Worm (Caenorhabditis elegans): ENCODE data around the gene Y57A10C.1.

Y57A10C.1 gene

ce11 chrII:12432356-12432755 is 20.0 kb upstream of the Y57A10C.1 start, which contains the start of gene dct-12:
dct-12 (minus strand) TSS chrII:12432456.
- TF ChIP-seq egl-27 (tag; optimal IDR thresholded peaks at IDR 0.05): no peak

ce11 chrII:12429743-12430142 is 17.4 kb upstream of the Y57A10C.1 start, which contains the start of gene Y57A10C.8:
Y57A10C.8 (minus strand) TSS chrII:12429843.
- TF ChIP-seq lin-13 (GFP tag; optimal IDR thresholded peaks at IDR 0.05) (no peak), ceh-82 (tag; optimal IDR thresholded peaks at IDR 0.05) (no peak), sma-3 (GFP tag; optimal IDR thresholded peaks at IDR 0.05) (no peak), nhr-12 (tag; optimal IDR thresholded peaks at IDR 0.05) (no peak), unc-39 (tag; optimal IDR thresholded peaks at IDR 0.05) (no peak), unc-55 (GFP tag; optimal IDR thresholded peaks at IDR 0.05) (no peak), gmeb-1 (tag; optimal IDR thresholded peaks at IDR 0.05) (no peak), R02D3.7 (tag; optimal IDR thresholded peaks at IDR 0.05) (no peak)

ce11 chrII:12425644-12426222 is 13.4 kb upstream of the Y57A10C.1 start, which contains the start of gene daf-22:
daf-22 (minus strand) TSS chrII:12425694.
- TF ChIP-seq egl-27 (tag; optimal IDR thresholded peaks at IDR 0.05) (no peak), sma-9 (GFP tag; optimal IDR thresholded peaks at IDR 0.05) (peak; percentile 57), sma-9 (tag; optimal IDR thresholded peaks at IDR 0.05) (no peak), mbf-1 (tag; optimal IDR thresholded peaks at IDR 0.05) (no peak), fos-1 (tag; optimal IDR thresholded peaks at IDR 0.05) (peak; percentile 65), nhr-23 (tag; optimal IDR thresholded peaks at IDR 0.05) (no peak), nhr-6 (tag; optimal IDR thresholded peaks at IDR 0.05) (no peak), sma-3 (GFP tag; optimal IDR thresholded peaks at IDR 0.05) (peak; percentile 28), mab-5 (tag; optimal IDR thresholded peaks at IDR 0.05) (no peak), lin-11 (tag; optimal IDR thresholded peaks at IDR 0.05) (no peak), gmeb-1 (tag; optimal IDR thresholded peaks at IDR 0.05) (peak; percentile 37), ama-1 (optimal IDR thresholded peaks at IDR 0.05) (no peak), unc-39 (tag; optimal IDR thresholded peaks at IDR 0.05) (no peak), dmd-4 (tag; optimal IDR thresholded peaks at IDR 0.05) (no peak), crh-2 (tag; optimal IDR thresholded peaks at IDR 0.05) (peak; percentile 59), nhr-129 (tag; optimal IDR thresholded peaks at IDR 0.05) (no peak), Y55F3AM.14 (GFP tag; optimal IDR thresholded peaks at IDR 0.05) (no peak), nhr-25 (tag; optimal IDR thresholded peaks at IDR 0.05) (no peak)

ce11 chrII:12420486-12420885 is 8.2 kb upstream of the Y57A10C.1 start, which contains the start of gene sre-26:
sre-26 (minus strand) TSS chrII:12420586.
- TF ChIP-seq nhr-237 (tag; optimal IDR thresholded peaks at IDR 0.05): no peak

- peak; percentile 10 for TF ChIP-seq sma-9 (GFP tag; optimal IDR thresholded peaks at IDR 0.05)
- no peak for TF ChIP-seq sma-9 (tag; optimal IDR thresholded peaks at IDR 0.05)
- no peak for TF ChIP-seq ama-1 (optimal IDR thresholded peaks at IDR 0.05)
These were observed 5.7 kb upstream of the Y57A10C.1 start for ce11 chrII:12417996-12418395.

- TF ChIP-seq crh-2 (tag; optimal IDR thresholded peaks at IDR 0.05) (no peak), nhr-21 (tag; optimal IDR thresholded peaks at IDR 0.05) (no peak), unc-39 (tag; optimal IDR thresholded peaks at IDR 0.05) (no peak), nhr-11 (tag; optimal IDR thresholded peaks at IDR 0.05) (no peak), ztf-1 (GFP tag; conservative IDR thresholded peaks at IDR 0.05) (no peak), ama-1 (optimal IDR thresholded peaks at IDR 0.05) (no peak), unc-55 (GFP tag; optimal IDR thresholded peaks at IDR 0.05) (no peak), nhr-77 (tag; optimal IDR thresholded peaks at IDR 0.05) (no peak), nhr-6 (tag; optimal IDR thresholded peaks at IDR 0.05) (no peak)
These were observed 5.2 kb upstream of the Y57A10C.1 start, which contains the start of gene sre-27 for ce11 chrII:12417514-12417913. sre-27 (minus strand) TSS chrII:12417614.

- TF ChIP-seq lsy-2 (tag; optimal IDR thresholded peaks at IDR 0.05) (no peak), sma-9 (GFP tag; optimal IDR thresholded peaks at IDR 0.05) (no peak), sma-9 (tag; optimal IDR thresholded peaks at IDR 0.05) (no peak), egl-27 (tag; optimal IDR thresholded peaks at IDR 0.05) (no peak), peb-1 (tag; optimal IDR thresholded peaks at IDR 0.05) (no peak), nhr-12 (tag; optimal IDR thresholded peaks at IDR 0.05) (no peak), sem-4 (tag; optimal IDR thresholded peaks at IDR 0.05) (no peak)
These were observed 2.5 kb upstream of the Y57A10C.1 start, which contains the start of gene Y57A10C.11 for ce11 chrII:12414805-12415204. Y57A10C.11 (minus strand) TSS chrII:12414905.

All from whole organism, L2 larva.